Worm (Caenorhabditis elegans) whole organism, L4 larva: Measurements from ENCODE around the gene ZK622.5.

Experiments
- F44E2.7 ChIP-seq: fragments of 200-800 bp; sonication (Bioruptor generic); IDR thresholded peaks from 2 replicates; pipeline ENCODE4 v2.1.2; 2022; ENCODE audit warnings: missing genetic modification characterization, missing compliant biosample characterization
- attf-4 ChIP-seq: sonication (generic microtip); optimal IDR thresholded peaks from 3 replicates; lab custom pipeline; 2017; ENCODE audit warnings: missing biosample characterization, missing genetic modification characterization
- dmd-6 ChIP-seq: fragments of 200-800 bp; sonication (Bioruptor generic); IDR thresholded peaks from 2 replicates; pipeline ENCODE4 v1.3.6; 2022; ENCODE audit warnings: missing genetic modification reagents, missing genetic modification characterization, missing compliant biosample characterization
- lin-13 ChIP-seq: fragments of 150-350 bp; optimal IDR thresholded peaks from 2 replicates; lab custom pipeline; 2014; ENCODE audit warnings: missing biosample characterization, missing genetic modification reagents, missing genetic modification characterization
- madf-9 ChIP-seq: fragments of 200-800 bp; sonication (Bioruptor generic); conservative IDR thresholded peaks from 2 replicates; pipeline ENCODE4 v1.3.6; 2022; ENCODE audit warnings: missing genetic modification reagents, missing genetic modification characterization, missing compliant biosample characterization
- mdl-1 ChIP-seq, 2 experiments: fragments of 150-350 bp in 1 of 2; sonication (generic microtip) in 1 of 2; optimal IDR thresholded peaks; 2 replicates each; lab custom pipeline; 2014 to 2017; ENCODE audit warnings: missing biosample characterization in 2 of 2, missing genetic modification characterization in 2 of 2
- nhr-10 ChIP-seq: fragments of 150-350 bp; optimal IDR thresholded peaks from 2 replicates; lab custom pipeline; 2014; ENCODE audit warnings: missing biosample characterization, missing genetic modification characterization
- nhr-76 ChIP-seq: fragments of 150-350 bp; optimal IDR thresholded peaks from 2 replicates; lab custom pipeline; 2014; ENCODE audit warnings: missing biosample characterization, missing genetic modification characterization
- set-16 ChIP-seq: fragments of 200-800 bp; sonication (Bioruptor generic); IDR thresholded peaks from 2 replicates; pipeline ENCODE4 v1.3.6; 2022; ENCODE audit warnings: missing genetic modification reagents, missing genetic modification characterization, missing compliant biosample characterization
- zag-1 ChIP-seq: fragments of 150-350 bp; optimal IDR thresholded peaks from 2 replicates; lab custom pipeline; 2014; ENCODE audit warnings: missing biosample characterization, missing genetic modification characterization
- zfp-2 ChIP-seq: sonication (generic microtip); optimal IDR thresholded peaks from 2 replicates; lab custom pipeline; 2016; ENCODE audit warnings: mild to moderate bottlenecking, missing genetic modification characterization, missing compliant biosample characterization

ce11 chrII:5281137-5281536 lies 8.1 kb upstream of the ZK622.5 start:
- no peak for TF ChIP-seq madf-9
- peak in 1 of 2 experiments; percentile 46 for TF ChIP-seq mdl-1 (tag; optimal IDR thresholded peaks at IDR 0.05; lab: Kevin White, UChicago)
- TF ChIP-seq attf-4 (tag; lab: Kevin White, UChicago): no peak
- TF ChIP-seq zfp-2: no peak
- no peak for TF ChIP-seq lin-13 (GFP tag; lab: Kevin White, UChicago)
- peak; percentile 63 for TF ChIP-seq dmd-6 (GFP tag; lab: Robert Waterston, UW)
- TF ChIP-seq F44E2.7 (GFP tag; lab: Robert Waterston, UW): no peak
- TF ChIP-seq nhr-76 (tag; lab: Kevin White, UChicago): no peak
- peak; percentile 57 for TF ChIP-seq nhr-10 (tag; lab: Kevin White, UChicago)
- no peak for TF ChIP-seq zag-1 (tag; lab: Kevin White, UChicago)
- no peak for TF ChIP-seq set-16 (GFP tag; lab: Robert Waterston, UW)
